Fruit fly (Drosophila melanogaster) whole organism, prepupa: Measurements from ENCODE around the gene CG3386.

Experiments
- Blimp-1 ChIP-seq: fragments of 200-800 bp; sonication (Bioruptor generic); optimal IDR thresholded peaks from 3 replicates; lab custom pipeline; 2017; ENCODE audit warnings: missing biosample characterization, missing genetic modification characterization, mild to moderate bottlenecking, moderate library complexity, missing genetic modification reagents
- CG10669 ChIP-seq: fragments of 200-800 bp; sonication (Bioruptor generic); optimal IDR thresholded peaks from 3 replicates; lab custom pipeline; 2018; ENCODE audit warnings: missing biosample characterization, mild to moderate bottlenecking, missing genetic modification characterization, moderate library complexity
- CG11294 ChIP-seq: fragments of 200-800 bp; sonication (Bioruptor generic); IDR thresholded peaks from 2 replicates; pipeline ENCODE4 v1.3.6; 2022; ENCODE audit warnings: missing biosample characterization, missing genetic modification characterization
- CG11762 ChIP-seq: fragments of 200-800 bp; sonication (Bioruptor generic); optimal IDR thresholded peaks from 3 replicates; lab custom pipeline; 2016; ENCODE audit warnings: missing biosample characterization, missing genetic modification characterization; ENCODE audit not compliant: insufficient read depth
- CG6163 ChIP-seq: fragments of 200-800 bp; sonication (Bioruptor generic); IDR thresholded peaks from 3 replicates; pipeline ENCODE4 v1.3.6; 2022; ENCODE audit warnings: missing biosample characterization, missing genetic modification characterization
- CG6276 ChIP-seq: fragments of 200-800 bp; sonication (Bioruptor generic); optimal IDR thresholded peaks from 2 replicates; lab custom pipeline; 2017; ENCODE audit warnings: missing biosample characterization, mild to moderate bottlenecking, missing genetic modification characterization
- Ets96B ChIP-seq: fragments of 200-800 bp; optimal IDR thresholded peaks from 2 replicates; lab custom pipeline; 2019; ENCODE audit warnings: missing biosample characterization, mild to moderate bottlenecking, missing genetic modification characterization, moderate library complexity
- Hr39 ChIP-seq: fragments of 200-800 bp; sonication (Bioruptor generic); optimal IDR thresholded peaks from 2 replicates; lab custom pipeline; 2016; ENCODE audit warnings: missing biosample characterization, missing genetic modification characterization
- Lpt ChIP-seq: fragments of 200-800 bp; sonication (Bioruptor generic); optimal IDR thresholded peaks from 3 replicates; lab custom pipeline; 2016; ENCODE audit warnings: missing biosample characterization, missing genetic modification characterization
- Smox ChIP-seq: fragments of 200-800 bp; sonication (Bioruptor generic); optimal IDR thresholded peaks from 3 replicates; lab custom pipeline; 2016; ENCODE audit warnings: missing biosample characterization, missing genetic modification characterization
- Sox14 ChIP-seq: fragments of 200-800 bp; sonication (Bioruptor generic); optimal IDR thresholded peaks from 3 replicates; lab custom pipeline; 2016; ENCODE audit warnings: missing biosample characterization, missing genetic modification characterization
- cyc ChIP-seq: fragments of 200-800 bp; sonication (Bioruptor generic); optimal IDR thresholded peaks from 3 replicates; lab custom pipeline; 2016; ENCODE audit warnings: missing biosample characterization, missing genetic modification characterization
- fd85E ChIP-seq: fragments of 200-800 bp; sonication (Bioruptor generic); optimal IDR thresholded peaks from 3 replicates; lab custom pipeline; 2016; ENCODE audit warnings: missing biosample characterization, missing genetic modification characterization
- topi ChIP-seq: fragments of 200-800 bp; sonication (Bioruptor generic); optimal IDR thresholded peaks from 3 replicates; lab custom pipeline; 2016; ENCODE audit warnings: missing biosample characterization, missing genetic modification characterization

dm6 chr3L:700160-700917, 18.1 kb upstream of the CG3386 start:
- TF ChIP-seq Lpt (GFP tag; lab: Kevin White, UChicago) (no peak), CG10669 (GFP tag; lab: Kevin White, UChicago) (peak; percentile 24), topi (GFP tag; lab: Kevin White, UChicago) (peak; percentile 7), Hr39 (GFP tag; lab: Kevin White, UChicago) (no peak), cyc (GFP tag; lab: Kevin White, UChicago) (no peak), CG11294 (no peak), Smox (GFP tag; lab: Kevin White, UChicago) (peak; percentile 1), CG6276 (peak; percentile 62), Blimp-1 (GFP tag; lab: Kevin White, UChicago) (no peak), Sox14 (GFP tag; lab: Kevin White, UChicago) (no peak), CG11762 (GFP tag; lab: Kevin White, UChicago) (no peak), Ets96B (tag; lab: Kevin White, UChicago) (peak; percentile 16), CG6163 (GFP tag; lab: Robert Waterston, UW) (peak; percentile 73), fd85E (no peak)
